Fruit fly (Drosophila melanogaster) Kc167 (cell line): ENCODE data around the gene CG16978.

Experiments used
- Myc ChIP-seq: fragments of >200 bp; optimal IDR thresholded peaks from 2 replicates; lab custom pipeline; 2017; ENCODE audit warnings: missing external identifiers
- Sin3A ChIP-seq: fragments of >200 bp; optimal IDR thresholded peaks from 2 replicates; lab custom pipeline; 2018; ENCODE audit warnings: missing external identifiers
- insv ChIP-seq: fragments of >200 bp; optimal IDR thresholded peaks from 3 replicates; lab custom pipeline; 2018; ENCODE audit warnings: missing external identifiers
- psq ChIP-seq: fragments of >200 bp; optimal IDR thresholded peaks from 2 replicates; lab custom pipeline; 2017; ENCODE audit warnings: missing external identifiers

DNA sequence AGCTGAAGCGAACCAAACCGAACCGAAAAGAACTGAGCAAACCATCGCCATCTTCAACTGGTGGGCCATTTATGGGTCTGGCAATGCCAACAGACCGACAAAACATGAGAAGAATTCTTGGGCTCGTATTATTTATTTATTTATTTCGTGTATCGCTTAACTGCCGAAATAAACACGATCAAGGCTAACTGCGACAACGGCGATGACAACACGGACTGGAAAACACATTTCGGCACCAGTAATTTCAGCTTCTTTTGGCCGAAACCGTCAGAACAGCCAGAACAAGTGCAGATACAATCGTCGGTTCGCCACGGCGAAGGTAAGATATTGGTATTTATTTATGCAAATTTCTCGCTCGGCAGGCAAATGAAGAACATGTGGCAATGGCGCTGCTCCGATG, 46.2 kb downstream of the CG16978 start:
- TF ChIP-seq insv (lab: Kevin White, UChicago) = no peak
- TF ChIP-seq psq (lab: Kevin White, UChicago) = no peak
- TF ChIP-seq Myc (lab: Kevin White, UChicago) = no peak
- no peak for TF ChIP-seq Sin3A (lab: Kevin White, UChicago)
